Worm (Caenorhabditis elegans) whole organism, young adult: ENCODE measurements around the gene F13A2.4.

Experiments
- Y53F4B.3 ChIP-seq: fragments of 200-800 bp; sonication (Bioruptor generic); IDR thresholded peaks from 2 replicates; pipeline ENCODE4 v1.3.6; 2022; ENCODE audit warnings: missing genetic modification reagents, missing genetic modification characterization, missing compliant biosample characterization
- mes-4 ChIP-seq: sonication (generic microtip); optimal IDR thresholded peaks from 2 replicates; lab custom pipeline; 2016; ENCODE audit warnings: missing genotype, missing genetic modification characterization, missing compliant biosample characterization
- nhr-90 ChIP-seq: sonication (generic microtip); optimal IDR thresholded peaks from 2 replicates; lab custom pipeline; 2016; ENCODE audit warnings: missing genotype, mild to moderate bottlenecking, missing genetic modification characterization, missing compliant biosample characterization
- ztf-3 ChIP-seq: fragments of 200-800 bp; sonication (Bioruptor generic); optimal IDR thresholded peaks from 2 replicates; lab custom pipeline; 2018; ENCODE audit warnings: mild to moderate bottlenecking, missing genetic modification characterization, missing compliant biosample characterization
- ztf-6 ChIP-seq: fragments of 200-800 bp; sonication (Bioruptor generic); IDR thresholded peaks from 2 replicates; pipeline ENCODE4 v1.3.6; 2022; ENCODE audit warnings: missing genetic modification reagents, missing genetic modification characterization, missing compliant biosample characterization

ce11 chrV:4373656-4374055 is 26.4 kb downstream of the F13A2.4 start:
- TF ChIP-seq Y53F4B.3 (GFP tag; lab: Robert Waterston, UW), result no peak
- no peak for TF ChIP-seq nhr-90 (tag; lab: Kevin White, UChicago)
- no peak for TF ChIP-seq mes-4 (tag; lab: Kevin White, UChicago)
- TF ChIP-seq ztf-3, result no peak
- no peak for TF ChIP-seq ztf-6 (GFP tag; lab: Robert Waterston, UW)
